Worm (Caenorhabditis elegans) whole organism, L1 larva: ENCODE results near the gene sup-36.

ENCODE experiments used
- aly-2 ChIP-seq: fragments of 150-350 bp; optimal IDR thresholded peaks from 2 replicates; lab custom pipeline; 2014; ENCODE audit warnings: missing biosample characterization, missing genetic modification characterization
- unc-130 ChIP-seq: fragments of 150-350 bp; optimal IDR thresholded peaks from 2 replicates; lab custom pipeline; 2017; ENCODE audit warnings: missing biosample characterization, missing genetic modification characterization, inconsistent platforms
- ztf-11 ChIP-seq, 2 experiments: sonication (generic microtip); optimal IDR thresholded peaks; 2 replicates each; lab custom pipeline; 2016 to 2017; ENCODE audit warnings: missing genetic modification characterization in 2 of 2, missing biosample characterization in 1 of 2, missing compliant biosample characterization in 1 of 2
- ztf-4 ChIP-seq: fragments of 150-350 bp; optimal IDR thresholded peaks from 2 replicates; lab custom pipeline; 2014; ENCODE audit warnings: missing biosample characterization, missing genetic modification characterization

ce11 chrIV:6575959-6576727, 25.3 kb upstream of the sup-36 start:
- TF ChIP-seq ztf-4 = no peak
- no peak for TF ChIP-seq ztf-11 (tag; optimal IDR thresholded peaks at IDR 0.05; lab: Kevin White, UChicago)
- no peak for TF ChIP-seq unc-130 (tag; lab: Kevin White, UChicago)
- TF ChIP-seq aly-2 (tag; lab: Kevin White, UChicago) = no peak
